Worm (Caenorhabditis elegans) whole organism, L4 larva: Measurements from ENCODE around the gene nhr-39.
A peak's percentile ranks its signal among the peaks of the same experiment; 100 is the strongest.

Experiments
- F10B5.3 ChIP-seq: sonication (generic microtip); optimal IDR thresholded peaks from 2 replicates; lab custom pipeline; 2016; ENCODE audit warnings: mild to moderate bottlenecking, missing genetic modification characterization, missing compliant biosample characterization
- F44E2.7 ChIP-seq: fragments of 200-800 bp; sonication (Bioruptor generic); IDR thresholded peaks from 2 replicates; pipeline ENCODE4 v2.1.2; 2022; ENCODE audit warnings: missing genetic modification characterization, missing compliant biosample characterization
- F49E8.2 ChIP-seq: sonication (generic microtip); optimal IDR thresholded peaks from 2 replicates; lab custom pipeline; 2016; ENCODE audit warnings: missing compliant biosample characterization, mild to moderate bottlenecking, missing genetic modification characterization, borderline replicate concordance
- R02D3.7 ChIP-seq: fragments of 150-350 bp; sonication (generic microtip); optimal IDR thresholded peaks from 3 replicates; lab custom pipeline; 2014; ENCODE audit warnings: missing biosample characterization, missing genetic modification characterization
- Y105C5A.15 ChIP-seq: fragments of 200-800 bp; sonication (Bioruptor generic); IDR thresholded peaks from 2 replicates; pipeline ENCODE4 v1.3.6; 2022; ENCODE audit warnings: missing genetic modification characterization, missing compliant biosample characterization
- Y48G9A.11 ChIP-seq: fragments of 200-800 bp; sonication (Bioruptor generic); IDR thresholded peaks from 2 replicates; pipeline ENCODE4 v1.3.6; 2022; ENCODE audit warnings: missing genetic modification reagents, missing genetic modification characterization, missing compliant biosample characterization
- Y75B8A.6 ChIP-seq: fragments of 200-800 bp; sonication (Bioruptor generic); IDR thresholded peaks from 2 replicates; pipeline ENCODE4 v1.3.6; 2022; ENCODE audit warnings: missing genetic modification reagents, missing genetic modification characterization, missing compliant biosample characterization
- aly-2 ChIP-seq: sonication (generic microtip); optimal IDR thresholded peaks from 2 replicates; lab custom pipeline; 2018; ENCODE audit warnings: missing biosample characterization, missing genetic modification characterization
- ama-1 ChIP-seq: fragments of 150-350 bp; optimal IDR thresholded peaks from 2 replicates; lab custom pipeline; 2014; ENCODE audit warnings: inconsistent platforms, mixed read lengths
- arid-1 ChIP-seq: fragments of 200-800 bp; sonication (Bioruptor generic); conservative IDR thresholded peaks from 2 replicates; pipeline ENCODE4 v1.3.6; 2022; ENCODE audit warnings: missing genetic modification reagents, missing genetic modification characterization, missing compliant biosample characterization
- ceh-32 ChIP-seq: sonication (generic microtip); optimal IDR thresholded peaks from 2 replicates; lab custom pipeline; 2016; ENCODE audit warnings: mild to moderate bottlenecking, missing genetic modification characterization, missing compliant biosample characterization; ENCODE audit not compliant: poor library complexity
- ceh-62 ChIP-seq: sonication (generic microtip); optimal IDR thresholded peaks from 2 replicates; lab custom pipeline; 2017; ENCODE audit warnings: missing biosample characterization, missing genetic modification characterization
- ceh-82 ChIP-seq: sonication (generic microtip); optimal IDR thresholded peaks from 2 replicates; lab custom pipeline; 2017; ENCODE audit warnings: missing biosample characterization, missing genetic modification characterization
- cey-2 ChIP-seq: sonication (generic microtip); optimal IDR thresholded peaks from 3 replicates; lab custom pipeline; 2017; ENCODE audit warnings: missing genetic modification characterization, mild to moderate bottlenecking, missing compliant biosample characterization, antibody characterized with exemption, borderline replicate concordance; ENCODE audit not compliant: insufficient read depth
- ctbp-1 ChIP-seq: fragments of 200-800 bp; sonication (Bioruptor generic); IDR thresholded peaks from 2 replicates; pipeline ENCODE4 v1.3.6; 2022; ENCODE audit warnings: missing genetic modification reagents, missing genetic modification characterization, missing compliant biosample characterization
- daf-16 ChIP-seq, 3 experiments: sonication (generic microtip); optimal IDR thresholded peaks; 2 replicates each; lab custom pipeline; 2016 to 2017; ENCODE audit warnings: missing genetic modification characterization in 3 of 3, missing genetic modification reagents in 3 of 3, mild to moderate bottlenecking in 2 of 3, missing compliant biosample characterization in 2 of 3, missing biosample characterization in 1 of 3, moderate library complexity in 1 of 3
- daf-19 ChIP-seq: fragments of 200-800 bp; sonication (Bioruptor generic); conservative IDR thresholded peaks from 2 replicates; pipeline ENCODE4 v1.3.6; 2022; ENCODE audit warnings: missing genetic modification characterization, missing compliant biosample characterization
- dmd-8 ChIP-seq: fragments of 200-800 bp; sonication (Bioruptor generic); IDR thresholded peaks from 2 replicates; pipeline ENCODE4 v1.3.6; 2022; ENCODE audit warnings: missing genetic modification characterization, missing compliant biosample characterization
- dpl-1 ChIP-seq: fragments of 150-350 bp; optimal IDR thresholded peaks from 2 replicates; lab custom pipeline; 2014; ENCODE audit warnings: missing biosample characterization, missing genetic modification reagents, missing genetic modification characterization
- duxl-1 ChIP-seq: sonication (generic microtip); optimal IDR thresholded peaks from 2 replicates; lab custom pipeline; 2016; ENCODE audit warnings: mild to moderate bottlenecking, missing genetic modification characterization, moderate library complexity, missing compliant biosample characterization; ENCODE audit not compliant: poor library complexity
- dve-1 ChIP-seq: sonication (generic microtip); optimal IDR thresholded peaks from 2 replicates; lab custom pipeline; 2017; ENCODE audit warnings: antibody characterized with exemption, mild to moderate bottlenecking, missing genetic modification characterization, missing compliant biosample characterization; ENCODE audit not compliant: insufficient read depth
- egl-27 ChIP-seq: sonication (generic microtip); optimal IDR thresholded peaks from 3 replicates; lab custom pipeline; 2017; ENCODE audit warnings: missing biosample characterization, missing genetic modification reagents, missing genetic modification characterization
- fkh-10 ChIP-seq: fragments of 150-350 bp; optimal IDR thresholded peaks from 2 replicates; lab custom pipeline; 2014; ENCODE audit warnings: missing biosample characterization, missing genetic modification reagents, missing genetic modification characterization
- fos-1 ChIP-seq: fragments of 150-350 bp; optimal IDR thresholded peaks from 2 replicates; lab custom pipeline; 2014; ENCODE audit warnings: missing biosample characterization, missing genetic modification characterization
- hif-1 ChIP-seq, 2 experiments: sonication (generic microtip); optimal IDR thresholded peaks; 2 replicates each; lab custom pipeline; 2016 to 2017; ENCODE audit warnings: missing compliant biosample characterization in 2 of 2, missing genetic modification characterization in 2 of 2, missing genetic modification reagents in 2 of 2, missing genotype in 2 of 2, mild to moderate bottlenecking in 1 of 2
- hlh-11 ChIP-seq: fragments of 200-800 bp; sonication (Bioruptor generic); optimal IDR thresholded peaks from 2 replicates; lab custom pipeline; 2018; ENCODE audit warnings: mild to moderate bottlenecking, missing genetic modification characterization, missing compliant biosample characterization
- jun-1 ChIP-seq: fragments of 150-350 bp; optimal IDR thresholded peaks from 2 replicates; lab custom pipeline; 2014; ENCODE audit warnings: missing biosample characterization, missing genetic modification reagents, missing genetic modification characterization
- lin-1 ChIP-seq: fragments of 200-800 bp; sonication (Bioruptor generic); IDR thresholded peaks from 2 replicates; pipeline ENCODE4 v1.3.6; 2022; ENCODE audit warnings: missing genetic modification reagents, missing genetic modification characterization, missing compliant biosample characterization
- madf-5 ChIP-seq, 2 experiments: fragments of 200-800 bp; sonication (Bioruptor generic); IDR thresholded peaks; 2 replicates each; pipeline ENCODE4 v1.3.6; 2022; ENCODE audit warnings: missing compliant biosample characterization in 2 of 2, missing genetic modification characterization in 2 of 2
- madf-9 ChIP-seq: fragments of 200-800 bp; sonication (Bioruptor generic); conservative IDR thresholded peaks from 2 replicates; pipeline ENCODE4 v1.3.6; 2022; ENCODE audit warnings: missing genetic modification reagents, missing genetic modification characterization, missing compliant biosample characterization
- mep-1 ChIP-seq: fragments of 150-350 bp; sonication (generic microtip); optimal IDR thresholded peaks from 3 replicates; lab custom pipeline; 2014; ENCODE audit warnings: missing biosample characterization, missing genetic modification characterization
- mxl-3 ChIP-seq: fragments of 200-800 bp; sonication (Bioruptor generic); optimal IDR thresholded peaks from 2 replicates; lab custom pipeline; 2018; ENCODE audit warnings: mild to moderate bottlenecking, missing genetic modification characterization, missing compliant biosample characterization
- nhr-10 ChIP-seq: fragments of 150-350 bp; optimal IDR thresholded peaks from 2 replicates; lab custom pipeline; 2014; ENCODE audit warnings: missing biosample characterization, missing genetic modification characterization
- nhr-11 ChIP-seq: fragments of 150-350 bp; optimal IDR thresholded peaks from 2 replicates; lab custom pipeline; 2014; ENCODE audit warnings: missing biosample characterization, missing genetic modification characterization
- nhr-237 ChIP-seq: sonication (generic microtip); optimal IDR thresholded peaks from 2 replicates; lab custom pipeline; 2017; ENCODE audit warnings: missing biosample characterization, missing genetic modification characterization
- nhr-25 ChIP-seq: sonication (generic microtip); optimal IDR thresholded peaks from 2 replicates; lab custom pipeline; 2017; ENCODE audit warnings: missing genetic modification characterization, mild to moderate bottlenecking, missing compliant biosample characterization, antibody characterized with exemption, moderate library complexity, borderline replicate concordance; ENCODE audit not compliant: insufficient read depth
- nhr-41 ChIP-seq: fragments of 200-800 bp; sonication (Bioruptor generic); IDR thresholded peaks from 2 replicates; pipeline ENCODE4 v1.3.6; 2022; ENCODE audit warnings: missing genetic modification reagents, missing genetic modification characterization, missing compliant biosample characterization
- nhr-42 ChIP-seq: fragments of 200-800 bp; sonication (Bioruptor generic); IDR thresholded peaks from 2 replicates; pipeline ENCODE4 v1.3.6; 2022; ENCODE audit warnings: missing genetic modification characterization, missing compliant biosample characterization
- nhr-77 ChIP-seq: fragments of 150-350 bp; optimal IDR thresholded peaks from 2 replicates; lab custom pipeline; 2014; ENCODE audit warnings: missing biosample characterization, missing genetic modification characterization
- php-3 ChIP-seq: fragments of 200-800 bp; sonication (Bioruptor generic); IDR thresholded peaks from 2 replicates; pipeline ENCODE4 v1.3.6; 2022; ENCODE audit warnings: missing genetic modification reagents, missing genetic modification characterization, missing compliant biosample characterization
- pqm-1 ChIP-seq: sonication (generic microtip); optimal IDR thresholded peaks from 2 replicates; lab custom pipeline; 2017; ENCODE audit warnings: missing biosample characterization, missing genetic modification characterization
- rbr-2 ChIP-seq: sonication (generic microtip); optimal IDR thresholded peaks from 2 replicates; lab custom pipeline; 2016; ENCODE audit warnings: missing genotype, missing genetic modification characterization, missing compliant biosample characterization
- saeg-2 ChIP-seq: fragments of 200-800 bp; sonication (Bioruptor generic); IDR thresholded peaks from 2 replicates; pipeline ENCODE4 v1.3.6; 2022; ENCODE audit warnings: missing genetic modification reagents, missing genetic modification characterization, missing compliant biosample characterization
- set-16 ChIP-seq: fragments of 200-800 bp; sonication (Bioruptor generic); IDR thresholded peaks from 2 replicates; pipeline ENCODE4 v1.3.6; 2022; ENCODE audit warnings: missing genetic modification reagents, missing genetic modification characterization, missing compliant biosample characterization
- tra-1 ChIP-seq: fragments of 200-800 bp; sonication (Bioruptor generic); IDR thresholded peaks from 2 replicates; pipeline ENCODE4 v1.3.6; 2022; ENCODE audit warnings: missing genetic modification reagents, missing genetic modification characterization, missing compliant biosample characterization
- unc-39 ChIP-seq: sonication (generic microtip); optimal IDR thresholded peaks from 2 replicates; lab custom pipeline; 2017; ENCODE audit warnings: missing biosample characterization, missing genetic modification characterization
- unc-62 ChIP-seq, 3 experiments: fragments of 150-350 bp in 1 of 3; sonication (generic microtip); optimal IDR thresholded peaks in 2 of 3; peaks in 1 of 3; 1 replicate in 1 of 3; 2 replicates in 2 of 3; lab custom pipeline; 2014 to 2017; ENCODE audit warnings: missing biosample characterization in 3 of 3, missing genetic modification characterization in 3 of 3, missing genetic modification reagents in 3 of 3, missing genotype in 1 of 3
- zag-1 ChIP-seq: fragments of 150-350 bp; optimal IDR thresholded peaks from 2 replicates; lab custom pipeline; 2014; ENCODE audit warnings: missing biosample characterization, missing genetic modification characterization
- zip-11 ChIP-seq: fragments of 200-800 bp; sonication (Bioruptor generic); IDR thresholded peaks from 2 replicates; pipeline ENCODE4 v1.3.6; 2022; ENCODE audit warnings: missing genetic modification characterization, missing compliant biosample characterization
- zip-2 ChIP-seq: fragments of 150-350 bp; optimal IDR thresholded peaks from 2 replicates; lab custom pipeline; 2014; ENCODE audit warnings: missing biosample characterization, missing genetic modification characterization
- ztf-11 ChIP-seq: fragments of 150-350 bp; optimal IDR thresholded peaks from 2 replicates; lab custom pipeline; 2014; ENCODE audit warnings: missing biosample characterization, missing genetic modification characterization

The nhr-39 gene

ce11 chrV:9327691-9328090, 24.6 kb downstream of the nhr-39 start (continued):
- TF ChIP-seq mep-1 = peak; percentile 6
- TF ChIP-seq daf-19 (GFP tag; lab: Robert Waterston, UW) = no peak
- TF ChIP-seq cey-2 (tag; lab: Kevin White, UChicago) = no peak
- TF ChIP-seq Y75B8A.6 (GFP tag; lab: Robert Waterston, UW) = no peak
- no peak for TF ChIP-seq ctbp-1
- no peak for TF ChIP-seq tra-1 (GFP tag; lab: Robert Waterston, UW)
- no peak for TF ChIP-seq fkh-10 (GFP tag; lab: Kevin White, UChicago)
- TF ChIP-seq php-3 (GFP tag; lab: Robert Waterston, UW) = no peak
- no peak for TF ChIP-seq hif-1 (tag; optimal IDR thresholded peaks at IDR 0.05; lab: Kevin White, UChicago)
- TF ChIP-seq unc-62 (GFP tag; optimal IDR thresholded peaks at IDR 0.05 in 1 of 2; lab: Kevin White, UChicago) = peak in 1 of 2 experiments; percentile 90
- no peak for TF ChIP-seq unc-62 (tag; optimal IDR thresholded peaks at IDR 0.05; lab: Kevin White, UChicago)
- peak; percentile 1 for TF ChIP-seq nhr-11 (tag; lab: Kevin White, UChicago)
- no peak for TF ChIP-seq fos-1
- TF ChIP-seq arid-1 (GFP tag; lab: Robert Waterston, UW) = no peak
- no peak for TF ChIP-seq ceh-62 (tag; lab: Kevin White, UChicago)
- no peak for TF ChIP-seq Y48G9A.11
- no peak for TF ChIP-seq ama-1
- TF ChIP-seq ceh-32 (tag; lab: Kevin White, UChicago) = no peak
- no peak for TF ChIP-seq nhr-237 (tag; lab: Kevin White, UChicago)
- no peak for TF ChIP-seq F10B5.3
- no peak for TF ChIP-seq zag-1 (tag; lab: Kevin White, UChicago)
- TF ChIP-seq F44E2.7 (GFP tag; lab: Robert Waterston, UW) = no peak
- TF ChIP-seq R02D3.7 = no peak
- TF ChIP-seq saeg-2 (GFP tag; lab: Robert Waterston, UW) = no peak
- TF ChIP-seq nhr-42 = no peak
- TF ChIP-seq nhr-10 = no peak
- no peak for TF ChIP-seq nhr-77
- no peak for TF ChIP-seq jun-1 (tag; lab: Kevin White, UChicago)
- no peak for TF ChIP-seq F49E8.2
- TF ChIP-seq madf-9 = no peak
- TF ChIP-seq pqm-1 (tag; lab: Kevin White, UChicago) = no peak
- no peak for TF ChIP-seq nhr-41
- TF ChIP-seq dmd-8 (GFP tag; lab: Robert Waterston, UW) = no peak
- no peak for TF ChIP-seq lin-1
- peak; percentile 13 for TF ChIP-seq dve-1 (tag; lab: Kevin White, UChicago)
- TF ChIP-seq rbr-2 = no peak
- TF ChIP-seq zip-11 (GFP tag; lab: Robert Waterston, UW) = no peak
- TF ChIP-seq egl-27 (tag; lab: Kevin White, UChicago) = no peak
- TF ChIP-seq ceh-82 (tag; lab: Kevin White, UChicago) = no peak
- TF ChIP-seq hlh-11 (tag; lab: Kevin White, UChicago) = peak; percentile 69
- TF ChIP-seq dpl-1 (GFP tag; lab: Kevin White, UChicago) = no peak
- no peak for TF ChIP-seq set-16 (GFP tag; lab: Robert Waterston, UW)
- no peak for TF ChIP-seq zip-2 (tag; lab: Kevin White, UChicago)
- no peak for TF ChIP-seq aly-2 (tag; lab: Kevin White, UChicago)
- TF ChIP-seq mxl-3 (GFP tag; lab: Kevin White, UChicago) = no peak
- no peak for TF ChIP-seq duxl-1 (tag; lab: Kevin White, UChicago)
- no peak for TF ChIP-seq nhr-25 (tag; lab: Kevin White, UChicago)
- TF ChIP-seq daf-16 (GFP tag; optimal IDR thresholded peaks at IDR 0.05; lab: Kevin White, UChicago) = no peak
- TF ChIP-seq daf-16 (tag; optimal IDR thresholded peaks at IDR 0.05; lab: Kevin White, UChicago) = peak; percentile 37
- TF ChIP-seq ztf-11 (tag; lab: Kevin White, UChicago) = no peak
- no peak for TF ChIP-seq unc-39 (tag; lab: Kevin White, UChicago)
- TF ChIP-seq Y105C5A.15 (GFP tag; lab: Robert Waterston, UW) = no peak
- no peak for TF ChIP-seq madf-5 (GFP tag; IDR thresholded peaks at IDR 0.05; lab: Robert Waterston, UW)
